Fruit fly (Drosophila melanogaster) whole organism: ENCODE results near the gene CHMP2B.

Experiments
- CG8478 ChIP-seq: fragments of >200 bp; optimal IDR thresholded peaks from 2 replicates; lab custom pipeline; 2018; ENCODE audit warnings: inconsistent platforms
- Dll ChIP-seq: fragments of >200 bp; optimal IDR thresholded peaks from 2 replicates; lab custom pipeline; 2017
- pan ChIP-seq: fragments of >200 bp; optimal IDR thresholded peaks from 2 replicates; lab custom pipeline; 2017
- psq ChIP-seq: fragments of >200 bp; optimal IDR thresholded peaks from 2 replicates; lab custom pipeline; 2017
- usp ChIP-seq: fragments of >200 bp; optimal IDR thresholded peaks from 2 replicates; lab custom pipeline; 2017; ENCODE audit warnings: missing biosample characterization, missing genetic modification characterization, mixed read lengths

DNA sequence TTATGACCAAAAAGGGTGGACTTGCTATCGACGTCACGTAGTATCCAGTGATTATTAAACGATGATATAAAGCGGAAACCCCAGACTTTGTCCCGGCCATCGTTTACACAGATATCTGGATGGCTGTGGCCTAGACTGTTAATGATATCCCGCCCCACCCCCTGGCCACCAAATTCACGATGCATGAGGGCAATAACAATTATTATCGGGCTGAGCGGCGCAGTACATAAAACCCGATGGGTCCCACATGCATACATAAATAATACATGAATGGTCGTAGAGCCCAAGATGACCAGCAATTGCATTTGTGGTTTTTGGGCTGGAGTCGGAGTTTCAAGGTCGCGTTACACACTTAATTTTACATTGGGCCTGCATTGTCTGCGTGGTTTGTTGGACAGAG, 11.8 kb upstream of the CHMP2B start:
- no peak for TF ChIP-seq usp (GFP tag; lab: Kevin White, UChicago)
- no peak for TF ChIP-seq psq
- TF ChIP-seq Dll (lab: Kevin White, UChicago): no peak
- TF ChIP-seq pan: no peak
- no peak for TF ChIP-seq CG8478
